Worm (Caenorhabditis elegans): ENCODE results near the gene H12I13.1.

Gene H12I13.1

DNA sequence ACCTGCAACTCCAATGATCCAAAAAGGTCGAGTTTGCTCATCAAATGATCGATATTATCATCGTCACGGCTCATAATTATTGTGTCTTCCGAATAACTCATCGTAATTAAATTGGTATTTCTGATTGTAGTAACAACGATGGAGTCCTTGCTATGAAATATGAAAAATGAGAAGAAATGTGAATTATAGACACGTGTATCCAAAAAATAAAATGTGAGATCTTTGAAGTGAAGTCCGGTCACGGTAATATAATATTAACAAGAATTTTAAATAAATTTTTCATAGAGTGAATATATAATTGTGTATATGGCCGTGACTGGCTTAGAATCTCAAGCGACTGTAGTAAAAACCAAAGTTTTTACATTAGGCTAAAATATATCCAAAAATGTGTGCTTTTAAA is at the start of gene H12I13.1:
TSS of gene H12I13.1 (minus strand) at position 101 of the 400 bp plus-strand sequence.
- no peak for TF ChIP-seq ceh-100 (GFP tag; IDR thresholded peaks at IDR 0.05)
- TF ChIP-seq unc-130 (GFP tag; optimal IDR thresholded peaks at IDR 0.05), result no peak
- no peak for TF ChIP-seq lin-35 (GFP tag; optimal IDR thresholded peaks at IDR 0.05)
- no peak for TF ChIP-seq F37B4.10 (GFP tag; IDR thresholded peaks at IDR 0.05)
- no peak for TF ChIP-seq hmg-1.2 (GFP tag; IDR thresholded peaks at IDR 0.05)
- TF ChIP-seq Y53F4B.3 (GFP tag; IDR thresholded peaks at IDR 0.05), result no peak
- TF ChIP-seq lag-1 (GFP tag; IDR thresholded peaks at IDR 0.05), result no peak
- no peak for TF ChIP-seq bed-1 (GFP tag; IDR thresholded peaks at IDR 0.05)
- no peak for TF ChIP-seq rec-8 (tag; optimal IDR thresholded peaks at IDR 0.05)
- no peak for TF ChIP-seq ceh-79 (tag; optimal IDR thresholded peaks at IDR 0.05)

DNA sequence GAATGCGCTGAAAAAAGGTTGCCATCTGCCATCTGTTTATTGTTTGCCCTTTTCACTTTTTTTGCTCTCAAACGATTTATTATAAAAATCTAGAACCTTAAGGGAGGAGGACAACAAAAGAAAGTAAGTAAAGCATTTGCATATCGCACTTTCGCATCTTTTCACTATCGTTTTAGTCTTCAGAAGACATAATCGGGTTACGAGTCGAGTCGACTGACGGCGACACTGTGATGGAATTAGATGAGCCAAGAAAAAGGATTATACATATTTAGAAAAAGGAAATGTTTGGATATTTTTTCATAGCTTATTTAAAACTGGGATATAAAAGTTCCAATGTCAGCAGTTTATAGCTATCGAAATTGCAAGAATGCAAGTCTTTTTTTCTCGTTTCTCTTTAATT is 49.7 kb upstream of the H12I13.1 start:
- TF ChIP-seq ama-1 (optimal IDR thresholded peaks at IDR 0.05) (no peak), ama-1 (GFP tag; optimal IDR thresholded peaks at IDR 0.05) (no peak), hsf-1 (GFP tag; IDR thresholded peaks at IDR 0.05) (no peak), T07F8.4 (tag; optimal IDR thresholded peaks at IDR 0.05) (no peak), akir-1 (GFP tag; optimal IDR thresholded peaks at IDR 0.05) (no peak), F37B4.10 (GFP tag; IDR thresholded peaks at IDR 0.05) (no peak), K12H6.12 (tag; optimal IDR thresholded peaks at IDR 0.05) (no peak), nhr-90 (tag; optimal IDR thresholded peaks at IDR 0.05) (no peak), F23B12.7 (tag; optimal IDR thresholded peaks at IDR 0.05; ENCODE audit: insufficient read depth) (no peak), hlh-12 (tag; optimal IDR thresholded peaks at IDR 0.05) (no peak), mcd-1 (GFP tag; IDR thresholded peaks at IDR 0.05) (no peak)

DNA sequence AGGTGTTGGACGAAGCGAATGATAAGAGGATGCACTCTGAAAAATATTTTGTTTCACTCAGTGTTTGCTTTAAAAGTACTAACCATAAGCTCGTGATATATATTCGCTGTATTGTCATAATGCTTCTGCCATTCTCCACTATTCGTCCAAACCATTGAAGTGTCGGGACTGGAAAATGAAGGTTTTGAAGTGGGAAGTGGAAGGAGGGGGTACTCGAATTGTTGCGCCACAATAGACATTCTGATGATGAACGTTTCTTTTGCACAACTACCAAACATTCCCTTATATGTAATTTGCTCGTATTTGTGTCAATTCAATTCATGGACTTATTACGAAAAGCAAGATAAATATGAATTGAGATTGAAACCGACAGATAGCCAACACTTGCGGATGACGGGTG is 48.3 kb upstream of the H12I13.1 start:
- TF ChIP-seq lin-54 (GFP tag; optimal IDR thresholded peaks at IDR 0.05), result no peak
- TF ChIP-seq egrh-3 (GFP tag; IDR thresholded peaks at IDR 0.05), result no peak
- peak; percentile 61 for TF ChIP-seq ceh-27 (GFP tag; optimal IDR thresholded peaks at IDR 0.05)

DNA sequence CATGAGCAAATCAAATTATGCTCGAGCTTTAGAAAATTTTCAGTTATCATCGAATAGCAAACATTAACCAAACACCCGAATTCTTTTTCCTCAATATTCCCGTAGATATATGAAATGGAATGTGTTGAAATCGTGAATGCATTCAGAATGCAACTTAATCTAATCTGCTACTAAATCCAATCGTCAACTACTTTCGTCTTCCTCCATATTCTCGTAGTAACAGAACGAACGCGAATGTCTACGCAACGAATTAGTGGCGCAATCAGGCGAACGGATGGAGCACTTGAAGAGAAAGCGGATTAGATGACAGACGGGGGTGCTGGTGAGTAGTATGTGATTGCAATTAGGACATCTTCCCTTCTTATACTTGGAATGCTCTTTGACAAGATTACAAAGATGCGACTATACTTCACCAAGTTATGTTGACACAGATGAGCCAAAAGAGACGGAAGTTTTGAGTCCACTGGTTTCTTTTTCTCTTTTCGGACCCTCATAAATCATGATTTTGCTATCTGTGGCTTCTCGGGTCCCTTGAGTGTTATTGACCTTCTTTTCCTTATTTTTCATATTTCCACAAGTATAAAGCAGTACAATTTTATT is 47.0 kb upstream of the H12I13.1 start:
- no peak for TF ChIP-seq unc-130 (GFP tag; optimal IDR thresholded peaks at IDR 0.05)
- TF ChIP-seq ceh-27 (GFP tag; optimal IDR thresholded peaks at IDR 0.05), result peak; percentile 21
- TF ChIP-seq Y56A3A.18 (GFP tag; IDR thresholded peaks at IDR 0.05), result no peak

DNA sequence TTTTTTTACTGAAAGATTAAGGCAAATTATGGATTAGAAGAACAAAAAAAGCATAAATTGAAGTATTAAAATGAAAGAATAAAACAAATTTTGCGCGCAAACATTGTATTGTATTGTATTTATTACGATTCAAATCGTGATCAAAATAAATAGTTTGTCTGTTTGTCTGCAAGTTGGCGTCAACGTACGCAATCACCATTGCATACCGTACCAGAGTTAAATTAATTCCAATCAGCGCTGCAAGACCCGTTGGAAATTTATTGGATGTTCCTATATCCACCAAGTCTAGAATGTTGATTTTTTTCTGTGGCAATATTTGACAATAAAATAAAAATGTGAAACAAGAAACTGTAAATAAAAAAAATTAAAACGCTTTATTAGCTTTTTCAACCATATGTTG is 46.2 kb upstream of the H12I13.1 start, which contains the start of gene heri-1:
TSS of gene heri-1 (minus strand) at position 8 of the 400 bp plus-strand sequence.
- TF ChIP-seq lin-54 (GFP tag; optimal IDR thresholded peaks at IDR 0.05) (peak; percentile 3), F49E8.2 (tag; optimal IDR thresholded peaks at IDR 0.05; ENCODE audit: insufficient read depth) (peak; percentile 38), lsl-1 (GFP tag; optimal IDR thresholded peaks at IDR 0.05) (peak; percentile 91), Y95B8A.8 (GFP tag; IDR thresholded peaks at IDR 0.05) (no peak), attf-5 (GFP tag; optimal IDR thresholded peaks at IDR 0.05) (no peak), hrde-1 (tag; optimal IDR thresholded peaks at IDR 0.05; ENCODE audit: borderline replicate concordance) (no peak), dox-1 (GFP tag; IDR thresholded peaks at IDR 0.05) (peak; percentile 18; the same call in 1 of the 2 replicates), F33H1.4 (GFP tag; IDR thresholded peaks at IDR 0.05) (peak; percentile 83), madf-8 (GFP tag; conservative IDR thresholded peaks at IDR 0.05) (peak; percentile 70), efl-1 (GFP tag; optimal IDR thresholded peaks at IDR 0.05) (peak; percentile 38), D2030.7 (GFP tag; IDR thresholded peaks at IDR 0.05) (peak; percentile 66), dpl-1 (GFP tag; optimal IDR thresholded peaks at IDR 0.05) (peak; percentile 26), ceh-91 (GFP tag; IDR thresholded peaks at IDR 0.05) (peak; percentile 75), xnd-1 (tag; optimal IDR thresholded peaks at IDR 0.05) (peak; percentile 46), madf-6 (GFP tag; IDR thresholded peaks at IDR 0.05) (peak; percentile 79), attf-6 (GFP tag; IDR thresholded peaks at IDR 0.05) (no peak)

Data from whole organism, young adult.